Fruit fly (Drosophila melanogaster) whole organism, embryonic: ENCODE measurements around the gene Sik2.
A peak's percentile ranks its signal among the peaks of the same experiment; 100 is the strongest.

ENCODE experiments used
- Ada2b ChIP-seq: fragments of 200-800 bp; sonication (Bioruptor generic); IDR thresholded peaks from 2 replicates; pipeline ENCODE4 v1.3.6; 2022; ENCODE audit warnings: missing biosample characterization, missing genetic modification characterization
- Aef1 ChIP-seq: fragments of 200-800 bp; sonication (Bioruptor generic); IDR thresholded peaks from 3 replicates; pipeline ENCODE4 v1.3.6; 2022; ENCODE audit warnings: missing biosample characterization, missing genetic modification characterization
- CG10147 ChIP-seq: fragments of 200-800 bp; sonication (Bioruptor generic); optimal IDR thresholded peaks from 2 replicates; lab custom pipeline; 2019; ENCODE audit warnings: missing biosample characterization, mild to moderate bottlenecking, missing genetic modification characterization, moderate library complexity
- CG10267 ChIP-seq: fragments of 200-800 bp; sonication (Bioruptor generic); optimal IDR thresholded peaks from 2 replicates; lab custom pipeline; 2018; ENCODE audit warnings: missing biosample characterization, mild to moderate bottlenecking, missing genetic modification characterization, moderate library complexity
- CG11456 ChIP-seq: fragments of 200-800 bp; sonication (Bioruptor generic); IDR thresholded peaks from 3 replicates; pipeline ENCODE4 v1.3.6; 2022; ENCODE audit warnings: missing biosample characterization, missing genetic modification characterization
- CG12155 ChIP-seq: fragments of 200-800 bp; sonication (Bioruptor generic); optimal IDR thresholded peaks from 3 replicates; lab custom pipeline; 2016; ENCODE audit warnings: missing biosample characterization, missing genetic modification characterization
- CG14667 ChIP-seq: fragments of 200-800 bp; sonication (Bioruptor generic); IDR thresholded peaks from 2 replicates; pipeline ENCODE4 v1.3.6; 2022; ENCODE audit warnings: missing biosample characterization, missing genetic modification characterization
- CG14860 ChIP-seq: fragments of 200-800 bp; sonication (Bioruptor generic); IDR thresholded peaks from 3 replicates; pipeline ENCODE4 v1.3.6; 2022; ENCODE audit warnings: missing biosample characterization, missing genetic modification characterization; ENCODE audit not compliant: partially characterized antibody
- CG17328 ChIP-seq: fragments of 200-800 bp; sonication (Bioruptor generic); IDR thresholded peaks from 2 replicates; pipeline ENCODE4 v1.3.6; 2022; ENCODE audit warnings: missing biosample characterization, missing genetic modification characterization
- CG17612 ChIP-seq: fragments of 200-800 bp; sonication (Bioruptor generic); IDR thresholded peaks from 2 replicates; pipeline ENCODE4 v1.3.6; 2022; ENCODE audit warnings: missing biosample characterization, missing genetic modification characterization
- CG17829 ChIP-seq: fragments of 200-800 bp; optimal IDR thresholded peaks from 2 replicates; lab custom pipeline; 2019; ENCODE audit warnings: missing biosample characterization, mild to moderate bottlenecking, missing genetic modification characterization, moderate library complexity
- CG1792 ChIP-seq: fragments of 200-800 bp; sonication (Bioruptor generic); optimal IDR thresholded peaks from 2 replicates; lab custom pipeline; 2016; ENCODE audit warnings: missing biosample characterization, missing genetic modification characterization
- CG2199 ChIP-seq: fragments of 200-800 bp; sonication (Bioruptor generic); IDR thresholded peaks from 3 replicates; pipeline ENCODE4 v1.3.6; 2022; ENCODE audit warnings: missing biosample characterization, missing genetic modification characterization
- CG30020 ChIP-seq: fragments of 200-800 bp; optimal IDR thresholded peaks from 2 replicates; lab custom pipeline; 2019; ENCODE audit warnings: missing biosample characterization, mild to moderate bottlenecking, missing genetic modification characterization, moderate library complexity
- CG30403 ChIP-seq: fragments of 200-800 bp; sonication (Bioruptor generic); optimal IDR thresholded peaks from 3 replicates; lab custom pipeline; 2016; ENCODE audit warnings: missing biosample characterization, missing genetic modification characterization
- CG32767 ChIP-seq: fragments of 200-800 bp; sonication (Bioruptor generic); IDR thresholded peaks from 2 replicates; pipeline ENCODE4 v1.3.6; 2022; ENCODE audit warnings: missing biosample characterization, missing genetic modification characterization
- CG6854 ChIP-seq: fragments of 200-800 bp; sonication (Bioruptor generic); optimal IDR thresholded peaks from 3 replicates; lab custom pipeline; 2017; ENCODE audit warnings: missing biosample characterization, mild to moderate bottlenecking, missing genetic modification characterization
- CG8388 ChIP-seq: fragments of 200-800 bp; sonication (Bioruptor generic); optimal IDR thresholded peaks from 2 replicates; lab custom pipeline; 2019; ENCODE audit warnings: missing biosample characterization, mild to moderate bottlenecking, missing genetic modification characterization, moderate library complexity
- CG8478 ChIP-seq: fragments of >200 bp; optimal IDR thresholded peaks from 2 replicates; lab custom pipeline; 2018
- CG9876 ChIP-seq: fragments of 200-800 bp; sonication (Bioruptor generic); optimal IDR thresholded peaks from 2 replicates; lab custom pipeline; 2016; ENCODE audit warnings: missing biosample characterization, missing genetic modification characterization
- D19A ChIP-seq: fragments of 200-800 bp; optimal IDR thresholded peaks from 3 replicates; lab custom pipeline; 2019; ENCODE audit warnings: missing biosample characterization, mild to moderate bottlenecking, missing genetic modification characterization, moderate library complexity
- E2f1 ChIP-seq: fragments of 200-800 bp; sonication (Bioruptor generic); IDR thresholded peaks from 2 replicates; pipeline ENCODE4 v1.3.6; 2022; ENCODE audit warnings: missing biosample characterization, missing genetic modification characterization
- HLH54F ChIP-seq: fragments of 200-800 bp; sonication (Bioruptor generic); optimal IDR thresholded peaks from 3 replicates; lab custom pipeline; 2016; ENCODE audit warnings: missing biosample characterization, missing genetic modification characterization
- Hand ChIP-seq: fragments of 200-800 bp; sonication (Bioruptor generic); optimal IDR thresholded peaks from 2 replicates; lab custom pipeline; 2017; ENCODE audit warnings: mild to moderate bottlenecking, missing biosample characterization, missing genetic modification reagents, missing genetic modification characterization
- Hmr ChIP-seq: fragments of 200-800 bp; sonication (Bioruptor generic); optimal IDR thresholded peaks from 3 replicates; lab custom pipeline; 2017; ENCODE audit warnings: mild to moderate bottlenecking, missing biosample characterization, missing genetic modification reagents, missing genetic modification characterization
- Hr78 ChIP-seq, 2 experiments: fragments of 200-800 bp in 1 of 2; fragments of >200 bp in 1 of 2; sonication (Bioruptor generic) in 1 of 2; optimal IDR thresholded peaks; 2 replicates each; lab custom pipeline; 2017 to 2019; ENCODE audit warnings: missing biosample characterization in 2 of 2, missing genetic modification characterization in 2 of 2, mild to moderate bottlenecking in 1 of 2, moderate library complexity in 1 of 2
- Lpt ChIP-seq: fragments of >200 bp; optimal IDR thresholded peaks from 2 replicates; lab custom pipeline; 2018; ENCODE audit warnings: missing biosample characterization, missing genetic modification characterization
- Med ChIP-seq: fragments of 200-800 bp; sonication (Bioruptor generic); peaks from one replicate; lab custom pipeline; 2016; ENCODE audit warnings: missing biosample characterization, missing genetic modification characterization, mild to moderate bottlenecking, inconsistent platforms, moderate library complexity
- Oli ChIP-seq: fragments of 200-800 bp; sonication (Bioruptor generic); optimal IDR thresholded peaks from 2 replicates; lab custom pipeline; 2018; ENCODE audit warnings: missing biosample characterization, mild to moderate bottlenecking, missing genetic modification characterization, moderate library complexity
- Poxn ChIP-seq: fragments of 200-800 bp; sonication (Bioruptor generic); IDR thresholded peaks from 2 replicates; pipeline ENCODE4 v1.3.6; 2022; ENCODE audit warnings: missing biosample characterization, missing genetic modification characterization
- ab ChIP-seq: fragments of 200-800 bp; sonication (Bioruptor generic); optimal IDR thresholded peaks from 2 replicates; lab custom pipeline; 2016; ENCODE audit warnings: missing biosample characterization, missing genetic modification characterization
- al ChIP-seq: fragments of 200-800 bp; sonication (Bioruptor generic); IDR thresholded peaks from 2 replicates; pipeline ENCODE4 v1.3.6; 2022; ENCODE audit warnings: missing biosample characterization, missing genetic modification characterization
- aop ChIP-seq: fragments of 200-800 bp; sonication (Bioruptor generic); IDR thresholded peaks from 2 replicates; pipeline ENCODE4 v1.3.6; 2022; ENCODE audit warnings: missing biosample characterization, missing genetic modification characterization
- ato ChIP-seq: fragments of 200-800 bp; sonication (Bioruptor generic); IDR thresholded peaks from 2 replicates; pipeline ENCODE4 v1.3.6; 2022; ENCODE audit warnings: missing biosample characterization, missing genetic modification characterization; ENCODE audit not compliant: partially characterized antibody
- chm ChIP-seq: fragments of 200-800 bp; sonication (Bioruptor generic); IDR thresholded peaks from 2 replicates; pipeline ENCODE4 v1.3.6; 2022; ENCODE audit warnings: missing biosample characterization, missing genetic modification characterization
- croc ChIP-seq: fragments of 200-800 bp; sonication (Bioruptor generic); conservative IDR thresholded peaks from 3 replicates; pipeline ENCODE4 v1.3.6; 2022; ENCODE audit warnings: missing biosample characterization, missing genetic modification characterization
- cwo ChIP-seq: fragments of 200-800 bp; sonication (Bioruptor generic); optimal IDR thresholded peaks from 3 replicates; lab custom pipeline; 2017; ENCODE audit warnings: missing biosample characterization, missing genetic modification characterization, mild to moderate bottlenecking, moderate library complexity, missing genetic modification reagents
- fu2 ChIP-seq: fragments of 200-800 bp; sonication (Bioruptor generic); optimal IDR thresholded peaks from 2 replicates; lab custom pipeline; 2016; ENCODE audit warnings: missing biosample characterization, missing genetic modification characterization
- gfzf ChIP-seq: fragments of 200-800 bp; sonication (Bioruptor generic); optimal IDR thresholded peaks from 2 replicates; lab custom pipeline; 2016; ENCODE audit warnings: missing biosample characterization, mild to moderate bottlenecking, missing genetic modification characterization, moderate library complexity
- grn ChIP-seq: fragments of 200-800 bp; sonication (Bioruptor generic); optimal IDR thresholded peaks from 3 replicates; lab custom pipeline; 2017; ENCODE audit warnings: missing biosample characterization, missing genetic modification characterization
- nau ChIP-seq: fragments of 200-800 bp; sonication (Bioruptor generic); optimal IDR thresholded peaks from 3 replicates; lab custom pipeline; 2017; ENCODE audit warnings: missing biosample characterization, mild to moderate bottlenecking, missing genetic modification characterization, missing genetic modification reagents
- pros ChIP-seq: fragments of 200-800 bp; sonication (Bioruptor generic); optimal IDR thresholded peaks from 3 replicates; lab custom pipeline; 2019; ENCODE audit warnings: missing biosample characterization, mild to moderate bottlenecking, missing genetic modification characterization, moderate library complexity
- row ChIP-seq: fragments of 200-800 bp; sonication (Bioruptor generic); IDR thresholded peaks from 3 replicates; pipeline ENCODE4 v1.3.6; 2022; ENCODE audit warnings: missing biosample characterization, missing genetic modification characterization
- salm ChIP-seq: fragments of 200-800 bp; sonication (Bioruptor generic); optimal IDR thresholded peaks from 2 replicates; lab custom pipeline; 2018; ENCODE audit warnings: missing biosample characterization, mild to moderate bottlenecking, missing genetic modification characterization
- sd ChIP-seq: fragments of 200-800 bp; sonication (Bioruptor generic); optimal IDR thresholded peaks from 3 replicates; lab custom pipeline; 2018; ENCODE audit warnings: missing biosample characterization, mild to moderate bottlenecking, missing genetic modification characterization, moderate library complexity
- seq ChIP-seq: fragments of 200-800 bp; sonication (Bioruptor generic); IDR thresholded peaks from 2 replicates; pipeline ENCODE4 v1.3.6; 2022; ENCODE audit warnings: missing biosample characterization, missing genetic modification characterization
- sna ChIP-seq: fragments of 200-800 bp; sonication (Bioruptor generic); IDR thresholded peaks from 2 replicates; pipeline ENCODE4 v1.3.6; 2022; ENCODE audit warnings: missing biosample characterization, missing genetic modification characterization; ENCODE audit not compliant: partially characterized antibody
- vnd ChIP-seq: fragments of 200-800 bp; sonication (Bioruptor generic); IDR thresholded peaks from 3 replicates; pipeline ENCODE4 v1.3.6; 2022; ENCODE audit warnings: missing biosample characterization, missing genetic modification characterization; ENCODE audit not compliant: partially characterized antibody
- zen2 ChIP-seq: fragments of 200-800 bp; sonication (Bioruptor generic); IDR thresholded peaks from 3 replicates; pipeline ENCODE4 v1.3.6; 2022; ENCODE audit warnings: missing biosample characterization, missing genetic modification characterization; ENCODE audit not compliant: partially characterized antibody
- zfh1 ChIP-seq: fragments of 200-800 bp; sonication (Bioruptor generic); IDR thresholded peaks from 3 replicates; pipeline ENCODE4 v1.3.6; 2022; ENCODE audit warnings: missing biosample characterization, missing genetic modification characterization

Sik2 gene

DNA sequence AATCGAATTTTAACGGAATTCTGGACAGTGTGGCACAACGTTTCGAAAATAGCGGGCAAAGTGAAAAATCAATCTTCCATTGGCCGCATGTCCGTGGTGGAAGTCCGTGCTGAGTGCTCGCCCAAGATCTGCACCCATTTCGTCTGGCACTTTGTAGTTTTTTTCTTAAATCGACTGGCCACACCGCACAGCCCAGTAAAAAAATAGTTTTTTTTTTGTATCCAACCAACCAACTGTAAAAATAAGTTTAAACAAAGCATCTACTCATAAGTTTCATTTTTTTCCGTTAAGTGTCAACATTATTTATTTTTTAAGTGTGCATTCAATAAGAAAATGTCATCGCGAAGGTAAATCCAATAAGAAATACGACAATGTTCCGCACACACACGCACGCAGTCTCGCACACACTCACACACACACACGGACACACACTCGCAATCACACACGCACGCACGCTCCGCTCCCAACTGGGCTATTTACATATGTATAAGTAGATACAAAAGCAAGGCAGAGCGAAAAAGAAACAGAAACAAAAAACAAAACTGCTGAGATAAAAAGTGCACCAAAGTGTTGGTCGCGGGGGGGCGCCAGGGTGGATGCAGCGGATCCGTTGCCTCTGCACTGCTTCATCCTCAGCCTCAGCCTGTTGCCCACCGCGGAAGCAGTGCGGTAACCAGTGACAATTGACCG, 32.5 kb upstream of the Sik2 start, which contains the start of gene csw (continued):
- no peak for TF ChIP-seq vnd (GFP tag; lab: Robert Waterston, UW)
- no peak for TF ChIP-seq cwo (GFP tag; lab: Kevin White, UChicago)
- TF ChIP-seq CG30020 (tag; lab: Kevin White, UChicago) = no peak
- no peak for TF ChIP-seq CG14667 (GFP tag; lab: Robert Waterston, UW)
- 0 out of 3 replicates have a peak, but pooled peaks have one; percentile 21 for TF ChIP-seq CG11456
- TF ChIP-seq ato (GFP tag; lab: Robert Waterston, UW) = peak; percentile 54
- peak; percentile 98 for TF ChIP-seq gfzf (GFP tag; lab: Kevin White, UChicago)
- TF ChIP-seq Hand = no peak
- TF ChIP-seq ab (GFP tag; lab: Kevin White, UChicago) = no peak
- TF ChIP-seq Poxn (GFP tag; lab: Robert Waterston, UW) = no peak
- no peak for TF ChIP-seq CG10147 (GFP tag; lab: Kevin White, UChicago)
- peak; percentile 49 for TF ChIP-seq HLH54F (GFP tag; lab: Kevin White, UChicago)
- TF ChIP-seq al (GFP tag; lab: Robert Waterston, UW) = no peak
- TF ChIP-seq salm = no peak
- no peak for TF ChIP-seq Lpt (GFP tag; lab: Kevin White, UChicago)
- TF ChIP-seq Hmr (GFP tag; lab: Kevin White, UChicago) = peak; percentile 87
- no peak for TF ChIP-seq CG6854 (GFP tag; lab: Kevin White, UChicago)
- no peak for TF ChIP-seq nau
- no peak for TF ChIP-seq CG8388
- TF ChIP-seq seq (GFP tag; lab: Robert Waterston, UW) = 0 out of 2 replicates have a peak, but pooled peaks have one; percentile 26
- TF ChIP-seq CG9876 (GFP tag; lab: Kevin White, UChicago) = no peak
- peak; percentile 41 for TF ChIP-seq fu2
- TF ChIP-seq zfh1 = peak; percentile 54; the same call in 2 of the 3 replicates
- no peak for TF ChIP-seq Ada2b (GFP tag; lab: Robert Waterston, UW)
- TF ChIP-seq CG1792 (GFP tag; lab: Kevin White, UChicago) = no peak
- TF ChIP-seq chm (GFP tag; lab: Robert Waterston, UW) = no peak
- TF ChIP-seq D19A (tag; lab: Kevin White, UChicago) = no peak
- TF ChIP-seq Oli (tag; lab: Kevin White, UChicago) = no peak
- TF ChIP-seq sd (tag; lab: Kevin White, UChicago) = peak; percentile 35
- no peak for TF ChIP-seq grn (GFP tag; lab: Kevin White, UChicago)
- no peak for TF ChIP-seq CG32767
- no peak for TF ChIP-seq croc (GFP tag; lab: Robert Waterston, UW)
- TF ChIP-seq Aef1 (GFP tag; lab: Robert Waterston, UW) = no peak
- peak; percentile 95 for TF ChIP-seq CG10267 (tag; lab: Kevin White, UChicago)
- peak; percentile 31 for TF ChIP-seq CG30403 (GFP tag; lab: Kevin White, UChicago)
- peak; percentile 40; the same call in 1 of the 2 replicates for TF ChIP-seq CG17328
- no peak for TF ChIP-seq sna
- TF ChIP-seq pros = no peak
- TF ChIP-seq Med (GFP tag; lab: Kevin White, UChicago) = peak; percentile 96
- peak; percentile 91 for TF ChIP-seq CG8478 (lab: Kevin White, UChicago)
- peak; percentile 47 for TF ChIP-seq CG12155 (GFP tag; lab: Kevin White, UChicago)
- no peak for TF ChIP-seq aop
- no peak for TF ChIP-seq CG2199 (GFP tag; lab: Robert Waterston, UW)
- TF ChIP-seq CG17829 (tag; lab: Kevin White, UChicago) = no peak
- no peak for TF ChIP-seq Hr78 (GFP tag; optimal IDR thresholded peaks at IDR 0.05; lab: Kevin White, UChicago)
- TF ChIP-seq zen2 (GFP tag; lab: Robert Waterston, UW) = no peak
- no peak for TF ChIP-seq CG14860 (GFP tag; lab: Robert Waterston, UW)
- TF ChIP-seq row (GFP tag; lab: Robert Waterston, UW) = no peak
- no peak for TF ChIP-seq CG17612 (GFP tag; lab: Robert Waterston, UW)
- TF ChIP-seq E2f1 = peak; percentile 17; the same call in 1 of the 2 replicates
